Worm (Caenorhabditis elegans) whole organism, L2 larva: ENCODE data around the gene ife-4.

Experiments
- C34F6.9 ChIP-seq: fragments of 150-350 bp; optimal IDR thresholded peaks from 2 replicates; lab custom pipeline; 2014; ENCODE audit warnings: missing biosample characterization, missing genetic modification characterization
- aly-2 ChIP-seq: fragments of 150-350 bp; optimal IDR thresholded peaks from 2 replicates; lab custom pipeline; 2014; ENCODE audit warnings: missing biosample characterization, missing genetic modification characterization
- ama-1 ChIP-seq: fragments of 150-350 bp; optimal IDR thresholded peaks from 2 replicates; lab custom pipeline; 2018; ENCODE audit warnings: inconsistent platforms
- fos-1 ChIP-seq: fragments of 150-350 bp; optimal IDR thresholded peaks from 2 replicates; lab custom pipeline; 2014; ENCODE audit warnings: missing biosample characterization, missing genetic modification characterization
- lin-39 ChIP-seq: fragments of 150-350 bp; optimal IDR thresholded peaks from 2 replicates; lab custom pipeline; 2014; ENCODE audit warnings: missing biosample characterization, missing genetic modification reagents, missing genetic modification characterization
- mdl-1 ChIP-seq, 2 experiments: fragments of 150-350 bp in 1 of 2; sonication (generic microtip) in 1 of 2; optimal IDR thresholded peaks; 2 replicates each; lab custom pipeline; 2017; ENCODE audit warnings: missing biosample characterization in 2 of 2, missing genetic modification characterization in 2 of 2
- nhr-237 ChIP-seq: fragments of 150-350 bp; optimal IDR thresholded peaks from 2 replicates; lab custom pipeline; 2014; ENCODE audit warnings: missing biosample characterization, missing genetic modification characterization
- nhr-77 ChIP-seq: fragments of 150-350 bp; optimal IDR thresholded peaks from 2 replicates; lab custom pipeline; 2014; ENCODE audit warnings: missing biosample characterization, missing genetic modification characterization
- peb-1 ChIP-seq: fragments of 150-350 bp; optimal IDR thresholded peaks from 2 replicates; lab custom pipeline; 2014; ENCODE audit warnings: missing biosample characterization, missing genetic modification characterization
- zag-1 ChIP-seq: fragments of 150-350 bp; optimal IDR thresholded peaks from 2 replicates; lab custom pipeline; 2014; ENCODE audit warnings: missing biosample characterization, missing genetic modification characterization
- ztf-4 ChIP-seq: fragments of 150-350 bp; optimal IDR thresholded peaks from 2 replicates; lab custom pipeline; 2014; ENCODE audit warnings: missing biosample characterization, missing genetic modification characterization

- TF ChIP-seq peb-1 (tag; lab: Kevin White, UChicago): no peak
- no peak for TF ChIP-seq aly-2 (tag; lab: Kevin White, UChicago)
- TF ChIP-seq nhr-77 (tag; lab: Kevin White, UChicago): no peak
- no peak for TF ChIP-seq C34F6.9 (tag; lab: Kevin White, UChicago)
- TF ChIP-seq ztf-4 (tag; lab: Kevin White, UChicago): no peak
- no peak for TF ChIP-seq lin-39 (tag; lab: Kevin White, UChicago)
- no peak for TF ChIP-seq fos-1
- TF ChIP-seq mdl-1 (tag; optimal IDR thresholded peaks at IDR 0.05; lab: Kevin White, UChicago): no peak
- no peak for TF ChIP-seq ama-1 (lab: Kevin White, UChicago)
- TF ChIP-seq zag-1 (tag; lab: Kevin White, UChicago): no peak
- no peak for TF ChIP-seq nhr-237 (tag; lab: Kevin White, UChicago)
Observed at ce11 chrX:1107758-1108157, 3.7 kb downstream of the ife-4 start, which contains the start of gene C05D9.4.
